Worm (Caenorhabditis elegans) whole organism, early embryonic: ENCODE measurements around the gene grl-23.

Experiments used
- B0310.2 ChIP-seq: sonication (generic microtip); optimal IDR thresholded peaks from 2 replicates; lab custom pipeline; 2016; ENCODE audit warnings: mild to moderate bottlenecking, missing genetic modification characterization, missing compliant biosample characterization
- F13C5.2 ChIP-seq: sonication (generic microtip); optimal IDR thresholded peaks from 2 replicates; lab custom pipeline; 2017; ENCODE audit warnings: mild to moderate bottlenecking, missing genetic modification characterization, inconsistent platforms, missing compliant biosample characterization
- ama-1 ChIP-seq: fragments of 150-350 bp; optimal IDR thresholded peaks from 2 replicates; lab custom pipeline; 2014
- ceh-13 ChIP-seq: fragments of 200-800 bp; sonication (Bioruptor generic); optimal IDR thresholded peaks from 2 replicates; lab custom pipeline; 2018; ENCODE audit warnings: mild to moderate bottlenecking, missing genetic modification characterization, missing compliant biosample characterization
- ceh-36 ChIP-seq: sonication (generic microtip); optimal IDR thresholded peaks from 2 replicates; lab custom pipeline; 2016; ENCODE audit warnings: missing genetic modification characterization, inconsistent platforms, missing compliant biosample characterization
- ets-7 ChIP-seq: sonication (generic microtip); optimal IDR thresholded peaks from 2 replicates; lab custom pipeline; 2016; ENCODE audit warnings: missing genotype, missing genetic modification characterization, missing compliant biosample characterization
- flt-1 ChIP-seq: fragments of 200-800 bp; sonication (Bioruptor generic); IDR thresholded peaks from 2 replicates; pipeline ENCODE4 v1.3.6; 2022; ENCODE audit warnings: missing genetic modification characterization, missing compliant biosample characterization
- hnd-1 ChIP-seq: sonication (generic microtip); optimal IDR thresholded peaks from 2 replicates; lab custom pipeline; 2016; ENCODE audit warnings: missing genetic modification characterization, missing compliant biosample characterization
- pes-1 ChIP-seq: fragments of 200-800 bp; sonication (Bioruptor generic); IDR thresholded peaks from 2 replicates; pipeline ENCODE4 v1.3.6; 2022; ENCODE audit warnings: missing genetic modification reagents, missing genetic modification characterization, missing compliant biosample characterization
- scrt-1 ChIP-seq: fragments of 200-800 bp; sonication (Bioruptor generic); IDR thresholded peaks from 2 replicates; pipeline ENCODE4 v1.3.6; 2022; ENCODE audit warnings: missing genetic modification characterization, missing compliant biosample characterization
- sea-1 ChIP-seq: fragments of 200-800 bp; sonication (Bioruptor generic); conservative IDR thresholded peaks from 2 replicates; pipeline ENCODE4 v1.3.6; 2022; ENCODE audit warnings: missing genetic modification characterization, missing compliant biosample characterization
- tbx-11 ChIP-seq: fragments of 200-800 bp; sonication (Bioruptor generic); IDR thresholded peaks from 2 replicates; pipeline ENCODE4 v1.3.6; 2022; ENCODE audit warnings: missing genetic modification characterization, missing compliant biosample characterization
- tbx-37 ChIP-seq: fragments of 200-800 bp; sonication (Bioruptor generic); conservative IDR thresholded peaks from 2 replicates; pipeline ENCODE4 v1.3.6; 2022; ENCODE audit warnings: missing genetic modification reagents, missing genetic modification characterization, missing compliant biosample characterization
- tra-4 ChIP-seq: sonication (generic microtip); optimal IDR thresholded peaks from 2 replicates; lab custom pipeline; 2017; ENCODE audit warnings: missing genetic modification characterization, missing compliant biosample characterization

- TF ChIP-seq scrt-1 (GFP tag; lab: Robert Waterston, UW) (no peak), B0310.2 (tag; lab: Kevin White, UChicago) (no peak), ama-1 (no peak), tra-4 (tag; lab: Kevin White, UChicago) (no peak), sea-1 (no peak), hnd-1 (no peak), tbx-37 (GFP tag; lab: Robert Waterston, UW) (no peak), flt-1 (GFP tag; lab: Robert Waterston, UW) (no peak), tbx-11 (GFP tag; lab: Robert Waterston, UW) (no peak), F13C5.2 (tag; lab: Kevin White, UChicago) (no peak), ceh-36 (tag; lab: Kevin White, UChicago) (no peak), pes-1 (no peak), ceh-13 (GFP tag; lab: Kevin White, UChicago) (no peak), ets-7 (tag; lab: Kevin White, UChicago) (no peak)
These were observed 23.0 kb upstream of the grl-23 start, which contains the start of gene C14C10.5 for ce11 chrV:12599510-12600242.
